Fruit fly (Drosophila melanogaster): Measurements from ENCODE around the gene CG1503.

Gene CG1503

DNA sequence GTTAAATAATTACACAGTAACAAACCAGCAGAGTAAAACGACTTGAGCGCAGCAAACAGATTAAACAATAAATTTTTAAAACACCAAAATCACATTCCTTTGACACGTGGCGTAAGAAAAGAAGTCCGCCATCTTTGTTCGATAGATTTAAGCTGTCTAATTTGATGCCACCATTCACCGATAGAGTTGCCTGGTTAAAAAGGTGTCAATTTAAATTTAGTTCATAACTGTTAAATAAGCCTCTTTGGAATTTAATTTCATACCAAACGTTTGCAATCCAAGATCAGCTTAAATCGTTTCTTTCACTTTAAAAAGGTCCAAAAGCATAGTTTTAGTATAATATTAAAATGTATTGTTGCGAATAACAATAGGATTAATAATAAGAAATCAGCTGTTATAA lies 4.1 kb downstream of the CG1503 start, which contains the start of gene CG15446:
Gene CG15446, minus strand, starts transcription at position 101 of the 400 bp plus-strand sequence.
- TF ChIP-seq ERR (GFP tag; optimal IDR thresholded peaks at IDR 0.05) (no peak), Ssrp (tag; optimal IDR thresholded peaks at IDR 0.05) (no peak), slbo (GFP tag; IDR thresholded peaks at IDR 0.05) (no peak), CG3065 (GFP tag; optimal IDR thresholded peaks at IDR 0.05) (no peak), CG32772 (GFP tag; IDR thresholded peaks at IDR 0.05) (no peak), Ptx1 (GFP tag; IDR thresholded peaks at IDR 0.05) (no peak), vnd (GFP tag; IDR thresholded peaks at IDR 0.05; ENCODE audit: partially characterized antibody) (no peak), sens (GFP tag) (peak; percentile 26), NFAT (GFP tag; IDR thresholded peaks at IDR 0.05) (no peak)

DNA sequence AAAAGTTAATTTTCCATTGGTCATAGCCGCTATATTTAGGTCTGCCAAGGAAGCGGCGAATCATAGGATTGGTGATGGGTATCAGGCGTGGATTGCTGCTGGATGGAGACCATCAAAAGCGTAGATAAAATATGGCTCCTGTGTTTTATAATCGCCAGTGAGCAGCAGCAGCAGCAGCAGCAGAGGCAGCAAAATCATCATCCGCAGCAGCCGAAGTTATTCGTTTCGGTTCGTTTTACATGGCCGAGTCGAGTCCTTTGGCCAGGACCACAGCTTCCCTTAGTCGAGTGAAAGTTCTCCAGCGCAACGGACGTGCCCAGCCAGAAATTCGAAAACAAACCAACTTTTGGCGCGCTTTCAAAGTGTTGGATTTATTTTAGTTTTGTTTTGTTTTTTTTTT lies 12.6 kb downstream of the CG1503 start, which contains the start of gene stg1:
Gene stg1, plus strand, starts transcription at position 301 of the 400 bp plus-strand sequence.
- TF ChIP-seq CG12071 (GFP tag; optimal IDR thresholded peaks at IDR 0.05) (no peak), CG7987 (GFP tag; optimal IDR thresholded peaks at IDR 0.05) (no peak), Deaf1 (tag; optimal IDR thresholded peaks at IDR 0.05) (peak; percentile 56), da (GFP tag; optimal IDR thresholded peaks at IDR 0.05) (no peak), ato (GFP tag; IDR thresholded peaks at IDR 0.05; ENCODE audit: partially characterized antibody) (no peak), CG13894 (tag; optimal IDR thresholded peaks at IDR 0.05) (no peak)

DNA sequence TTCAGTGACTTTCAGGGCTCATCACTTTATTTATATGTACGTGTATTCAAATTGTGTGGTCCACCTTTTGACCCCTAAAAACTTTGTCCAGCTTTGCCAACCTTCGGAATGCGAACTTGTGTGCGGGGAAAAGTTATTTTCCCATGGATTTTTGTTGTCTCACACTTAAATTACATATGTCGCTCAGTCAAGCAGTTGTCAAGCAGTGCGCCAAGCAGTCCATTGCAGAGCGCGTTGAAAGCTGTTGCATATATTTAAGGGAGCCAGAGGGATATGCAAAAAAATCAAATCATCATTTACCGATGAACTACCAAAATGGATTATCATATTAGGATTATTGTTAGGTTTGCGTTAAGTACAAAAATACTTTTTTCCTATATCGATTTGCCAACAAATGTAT lies 22.9 kb downstream of the CG1503 start:
- TF ChIP-seq CG2199 (GFP tag; IDR thresholded peaks at IDR 0.05) (0 out of 3 replicates have a peak, but pooled peaks have one; percentile 47), sens (GFP tag) (peak; percentile 7), NfI (GFP tag; optimal IDR thresholded peaks at IDR 0.05) (no peak), Dll (GFP tag; IDR thresholded peaks at IDR 0.05; ENCODE audit: partially characterized antibody) (no peak), CG31365 (tag; optimal IDR thresholded peaks at IDR 0.05) (peak; percentile 93), stwl (tag; optimal IDR thresholded peaks at IDR 0.05) (peak; percentile 67), Dfd (GFP tag; optimal IDR thresholded peaks at IDR 0.05) (peak in 1 of 2 experiments; percentile 61), Neu2 (GFP tag; optimal IDR thresholded peaks at IDR 0.05; ENCODE audit: borderline replicate concordance) (no peak), CG8290 (GFP tag; optimal IDR thresholded peaks at IDR 0.05) (peak; percentile 59), CG8290 (tag; optimal IDR thresholded peaks at IDR 0.05) (peak in 1 of 2 experiments; percentile 55), CG6791 (GFP tag; IDR thresholded peaks at IDR 0.05; ENCODE audit: partially characterized antibody) (0 out of 3 replicates have a peak, but pooled peaks have one; percentile 27), Ets65A (GFP tag) (peak; percentile 22)

dm6 chrX:21080335-21080734 lies 25.8 kb downstream of the CG1503 start:
- TF ChIP-seq CG2199 (GFP tag; IDR thresholded peaks at IDR 0.05), result peak; percentile 15; the same call in 1 of the 3 replicates
- no peak for TF ChIP-seq dm (GFP tag; optimal IDR thresholded peaks at IDR 0.05)
- TF ChIP-seq CHES-1-like (GFP tag; optimal IDR thresholded peaks at IDR 0.05), result no peak
- TF ChIP-seq fru (optimal IDR thresholded peaks at IDR 0.05), result no peak
- TF ChIP-seq CG10321 (GFP tag; IDR thresholded peaks at IDR 0.05), result peak; percentile 67; the same call in 1 of the 2 replicates
- TF ChIP-seq CG8290 (GFP tag; optimal IDR thresholded peaks at IDR 0.05), result no peak
- TF ChIP-seq CG8290 (tag; optimal IDR thresholded peaks at IDR 0.05), result peak in 1 of 2 experiments; percentile 0
- peak; percentile 70 for TF ChIP-seq stwl (tag; optimal IDR thresholded peaks at IDR 0.05)
- 0 out of 2 replicates have a peak, but pooled peaks have one; percentile 25 for TF ChIP-seq CG32767 (GFP tag; IDR thresholded peaks at IDR 0.05)
- TF ChIP-seq gfzf (GFP tag; optimal IDR thresholded peaks at IDR 0.05), result peak; percentile 13

DNA sequence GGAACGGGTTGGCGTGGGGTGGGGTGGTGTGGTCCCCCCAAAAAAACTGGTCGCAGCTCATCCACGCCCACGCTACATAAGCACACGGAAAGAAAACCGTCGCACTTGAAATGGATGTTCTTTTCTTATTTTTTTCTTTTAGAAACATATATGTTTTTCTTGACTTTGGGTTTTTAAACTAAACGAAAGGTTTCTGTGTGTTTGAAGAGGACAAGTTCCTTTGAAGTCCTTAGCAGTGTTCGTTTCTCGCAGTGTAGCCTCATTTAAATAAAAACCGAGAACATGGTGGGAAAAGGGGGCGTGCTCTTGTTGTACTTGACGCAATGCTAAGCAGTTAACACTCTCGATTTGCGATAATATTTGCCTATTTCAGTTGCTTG lies 31.9 kb downstream of the CG1503 start:
- peak; percentile 90 for TF ChIP-seq Ets65A (GFP tag)
- no peak for TF ChIP-seq br (optimal IDR thresholded peaks at IDR 0.05)
- no peak for TF ChIP-seq Fer2 (tag; optimal IDR thresholded peaks at IDR 0.05)
- TF ChIP-seq CG1603 (tag; optimal IDR thresholded peaks at IDR 0.05), result no peak
- no peak for TF ChIP-seq CoRest (tag; optimal IDR thresholded peaks at IDR 0.05)
- peak; percentile 37; the same call in 1 of the 3 replicates for TF ChIP-seq row (GFP tag; IDR thresholded peaks at IDR 0.05)
- TF ChIP-seq CG32767 (GFP tag; IDR thresholded peaks at IDR 0.05), result no peak
- TF ChIP-seq mld (GFP tag; IDR thresholded peaks at IDR 0.05; ENCODE audit: partially characterized antibody), result no peak
- no peak for TF ChIP-seq tx (GFP tag; optimal IDR thresholded peaks at IDR 0.05)
- TF ChIP-seq dysf (GFP tag; IDR thresholded peaks at IDR 0.05), result no peak
- peak; percentile 6 for TF ChIP-seq CG2712 (tag; optimal IDR thresholded peaks at IDR 0.05)
- no peak for TF ChIP-seq pho (GFP tag; optimal IDR thresholded peaks at IDR 0.05)
- TF ChIP-seq sna (GFP tag; IDR thresholded peaks at IDR 0.05; ENCODE audit: partially characterized antibody), result no peak
- no peak for TF ChIP-seq disco-r (GFP tag; optimal IDR thresholded peaks at IDR 0.05)
- peak; percentile 4 for TF ChIP-seq CG30403 (GFP tag; optimal IDR thresholded peaks at IDR 0.05)
- TF ChIP-seq Fer3 (tag; optimal IDR thresholded peaks at IDR 0.05), result no peak
